Worm (Caenorhabditis elegans) whole organism, L1 larva: ENCODE measurements around the gene ZK381.8.

Experiments used
- C16A3.4 ChIP-seq: fragments of 150-350 bp; optimal IDR thresholded peaks from 2 replicates; lab custom pipeline; 2014; ENCODE audit warnings: missing biosample characterization, missing genetic modification characterization
- F16B12.6 ChIP-seq: fragments of 150-350 bp; optimal IDR thresholded peaks from 2 replicates; lab custom pipeline; 2014; ENCODE audit warnings: missing biosample characterization, missing genetic modification characterization
- alr-1 ChIP-seq: fragments of 200-800 bp; sonication (Bioruptor generic); optimal IDR thresholded peaks from 2 replicates; lab custom pipeline; 2018; ENCODE audit warnings: borderline replicate concordance, mild to moderate bottlenecking, missing genetic modification characterization, missing compliant biosample characterization
- ceh-82 ChIP-seq, 3 experiments: fragments of 150-350 bp in 1 of 3; sonication (generic microtip) in 2 of 3; optimal IDR thresholded peaks; 2 replicates each; lab custom pipeline; 2014 to 2017; ENCODE audit warnings: missing biosample characterization in 3 of 3, missing genetic modification characterization in 3 of 3
- ceh-88 ChIP-seq: fragments of 200-800 bp; sonication (Bioruptor generic); IDR thresholded peaks from 2 replicates; pipeline ENCODE4 v1.3.6; 2022; ENCODE audit warnings: missing genetic modification characterization, missing compliant biosample characterization
- ces-1 ChIP-seq: fragments of 150-350 bp; optimal IDR thresholded peaks from 2 replicates; lab custom pipeline; 2014; ENCODE audit warnings: missing biosample characterization, missing genetic modification reagents, missing genetic modification characterization
- efl-1 ChIP-seq, 4 experiments: fragments of 150-350 bp; optimal IDR thresholded peaks in 3 of 4; peaks in 1 of 4; 1 replicate in 1 of 4; 2 replicates in 3 of 4; lab custom pipeline; 2014; ENCODE audit warnings: missing biosample characterization in 2 of 4, missing genetic modification characterization in 2 of 4, missing genetic modification reagents in 2 of 4
- egl-13 ChIP-seq: sonication (generic microtip); optimal IDR thresholded peaks from 2 replicates; lab custom pipeline; 2016; ENCODE audit warnings: missing genotype, missing genetic modification reagents, missing genetic modification characterization, missing compliant biosample characterization
- elt-3 ChIP-seq, 6 experiments: fragments of 150-350 bp in 1 of 6; sonication (generic microtip); optimal IDR thresholded peaks; 2 replicates each; lab custom pipeline; 2017 to 2018; ENCODE audit warnings: missing biosample characterization in 6 of 6, missing genetic modification characterization in 6 of 6, inconsistent platforms in 1 of 6
- fkh-10 ChIP-seq: sonication (generic microtip); optimal IDR thresholded peaks from 2 replicates; lab custom pipeline; 2017; ENCODE audit warnings: missing biosample characterization, missing genetic modification reagents, missing genetic modification characterization
- fkh-8 ChIP-seq: sonication (generic microtip); optimal IDR thresholded peaks from 2 replicates; lab custom pipeline; 2016; ENCODE audit warnings: mild to moderate bottlenecking, missing genetic modification characterization, missing compliant biosample characterization
- fos-1 ChIP-seq: fragments of 150-350 bp; optimal IDR thresholded peaks from 2 replicates; lab custom pipeline; 2014; ENCODE audit warnings: missing biosample characterization, missing genetic modification characterization
- grh-1 ChIP-seq: fragments of 200-800 bp; sonication (Bioruptor generic); IDR thresholded peaks from 2 replicates; pipeline ENCODE4 v1.3.6; 2022; ENCODE audit warnings: missing genetic modification reagents, missing genetic modification characterization, missing compliant biosample characterization
- hlh-17 ChIP-seq: fragments of 200-800 bp; sonication (Bioruptor generic); optimal IDR thresholded peaks from 2 replicates; lab custom pipeline; 2018; ENCODE audit warnings: missing genetic modification characterization, mild to moderate bottlenecking, missing compliant biosample characterization, moderate library complexity, borderline replicate concordance
- hpl-2 ChIP-seq: fragments of 150-350 bp; optimal IDR thresholded peaks from 2 replicates; lab custom pipeline; 2014; ENCODE audit warnings: missing biosample characterization, missing genetic modification reagents, missing genetic modification characterization
- irx-1 ChIP-seq: sonication (generic microtip); optimal IDR thresholded peaks from 2 replicates; lab custom pipeline; 2016; ENCODE audit warnings: missing genetic modification characterization, missing compliant biosample characterization
- isw-1 ChIP-seq: fragments of 200-800 bp; sonication (Bioruptor generic); IDR thresholded peaks from 2 replicates; pipeline ENCODE4 v1.3.6; 2022; ENCODE audit warnings: missing genetic modification characterization, missing compliant biosample characterization
- jun-1 ChIP-seq: fragments of 150-350 bp; optimal IDR thresholded peaks from 2 replicates; lab custom pipeline; 2014; ENCODE audit warnings: missing biosample characterization, missing genetic modification reagents, missing genetic modification characterization
- lin-13 ChIP-seq: fragments of 150-350 bp; optimal IDR thresholded peaks from 2 replicates; lab custom pipeline; 2014; ENCODE audit warnings: missing biosample characterization, missing genetic modification reagents, missing genetic modification characterization
- lin-14 ChIP-seq: fragments of 200-800 bp; sonication (Bioruptor generic); optimal IDR thresholded peaks from 2 replicates; lab custom pipeline; 2018; ENCODE audit warnings: mild to moderate bottlenecking, missing genetic modification characterization, moderate library complexity, missing compliant biosample characterization
- lin-15B ChIP-seq: fragments of 150-350 bp; sonication (generic microtip); optimal IDR thresholded peaks from 3 replicates; lab custom pipeline; 2014; ENCODE audit warnings: missing biosample characterization, missing genetic modification characterization
- lin-35 ChIP-seq, 2 experiments: fragments of 150-350 bp; optimal IDR thresholded peaks; 2 replicates each; lab custom pipeline; 2014; ENCODE audit warnings: missing biosample characterization in 2 of 2, missing genetic modification characterization in 2 of 2, missing genetic modification reagents in 2 of 2
- lir-3 ChIP-seq: sonication (generic microtip); optimal IDR thresholded peaks from 2 replicates; lab custom pipeline; 2016; ENCODE audit warnings: mild to moderate bottlenecking, missing genetic modification characterization, moderate library complexity, missing compliant biosample characterization; ENCODE audit not compliant: poor library complexity
- lsy-2 ChIP-seq, 2 experiments: fragments of 150-350 bp; optimal IDR thresholded peaks; 2 replicates each; lab custom pipeline; 2014; ENCODE audit warnings: missing biosample characterization in 2 of 2, missing genetic modification characterization in 2 of 2
- mdl-1 ChIP-seq, 2 experiments: fragments of 150-350 bp; optimal IDR thresholded peaks; 2 replicates each; lab custom pipeline; 2014 to 2017; ENCODE audit warnings: missing biosample characterization in 2 of 2, missing genetic modification characterization in 2 of 2, inconsistent platforms in 1 of 2
- mep-1 ChIP-seq: fragments of 150-350 bp; optimal IDR thresholded peaks from 2 replicates; lab custom pipeline; 2014; ENCODE audit warnings: missing biosample characterization, missing genetic modification characterization
- nhr-19 ChIP-seq: fragments of 200-800 bp; sonication (Bioruptor generic); conservative IDR thresholded peaks from 2 replicates; pipeline ENCODE4 v1.3.6; 2022; ENCODE audit warnings: missing genetic modification characterization, missing compliant biosample characterization
- nhr-20 ChIP-seq: sonication (generic microtip); optimal IDR thresholded peaks from 2 replicates; lab custom pipeline; 2016; ENCODE audit warnings: mild to moderate bottlenecking, missing genetic modification characterization, missing compliant biosample characterization
- nhr-237 ChIP-seq: fragments of 150-350 bp; optimal IDR thresholded peaks from 2 replicates; lab custom pipeline; 2014; ENCODE audit warnings: missing biosample characterization, missing genetic modification characterization
- nhr-28 ChIP-seq: fragments of 150-350 bp; optimal IDR thresholded peaks from 2 replicates; lab custom pipeline; 2014; ENCODE audit warnings: missing biosample characterization, missing genetic modification characterization
- nhr-47 ChIP-seq: sonication (generic microtip); optimal IDR thresholded peaks from 2 replicates; lab custom pipeline; 2016; ENCODE audit warnings: mild to moderate bottlenecking, missing genetic modification characterization, moderate library complexity, missing compliant biosample characterization
- nhr-77 ChIP-seq: fragments of 150-350 bp; optimal IDR thresholded peaks from 2 replicates; lab custom pipeline; 2014; ENCODE audit warnings: missing biosample characterization, missing genetic modification characterization
- nhr-85 ChIP-seq: sonication (generic microtip); peaks from one replicate; lab custom pipeline; 2016; ENCODE audit warnings: missing genetic modification characterization, inconsistent platforms, missing compliant biosample characterization
- nhr-90 ChIP-seq: sonication (generic microtip); optimal IDR thresholded peaks from 2 replicates; lab custom pipeline; 2016; ENCODE audit warnings: mild to moderate bottlenecking, missing genetic modification characterization, missing compliant biosample characterization; ENCODE audit not compliant: poor library complexity
- pqm-1 ChIP-seq: sonication (generic microtip); optimal IDR thresholded peaks from 3 replicates; lab custom pipeline; 2017; ENCODE audit warnings: missing biosample characterization, missing genetic modification characterization
- skn-1 ChIP-seq: fragments of 150-350 bp; optimal IDR thresholded peaks from 2 replicates; lab custom pipeline; 2014; ENCODE audit warnings: missing biosample characterization, missing genetic modification characterization
- snu-23 ChIP-seq: sonication (generic microtip); optimal IDR thresholded peaks from 2 replicates; lab custom pipeline; 2016; ENCODE audit warnings: missing genetic modification characterization, missing compliant biosample characterization
- sup-37 ChIP-seq: fragments of 200-800 bp; sonication (Bioruptor generic); optimal IDR thresholded peaks from 2 replicates; lab custom pipeline; 2018; ENCODE audit warnings: mild to moderate bottlenecking, missing genetic modification characterization, missing compliant biosample characterization
- tbx-2 ChIP-seq: sonication (generic microtip); optimal IDR thresholded peaks from 2 replicates; lab custom pipeline; 2016; ENCODE audit warnings: missing genetic modification characterization, missing compliant biosample characterization
- tlp-1 ChIP-seq: fragments of 150-350 bp; optimal IDR thresholded peaks from 2 replicates; lab custom pipeline; 2014; ENCODE audit warnings: missing biosample characterization, missing genetic modification characterization
- unc-30 ChIP-seq: sonication (generic microtip); optimal IDR thresholded peaks from 2 replicates; lab custom pipeline; 2017; ENCODE audit warnings: missing biosample characterization, missing genetic modification characterization
- unc-62 ChIP-seq: fragments of 150-350 bp; optimal IDR thresholded peaks from 2 replicates; lab custom pipeline; 2014; ENCODE audit warnings: missing biosample characterization, missing genetic modification reagents, missing genetic modification characterization
- unc-86 ChIP-seq: sonication (generic microtip); optimal IDR thresholded peaks from 2 replicates; lab custom pipeline; 2016; ENCODE audit warnings: missing genetic modification characterization, missing compliant biosample characterization
- xbp-1 ChIP-seq: sonication (generic microtip); optimal IDR thresholded peaks from 2 replicates; lab custom pipeline; 2016; ENCODE audit warnings: missing genetic modification characterization, missing compliant biosample characterization
- zag-1 ChIP-seq: fragments of 150-350 bp; optimal IDR thresholded peaks from 2 replicates; lab custom pipeline; 2014; ENCODE audit warnings: missing biosample characterization, missing genetic modification characterization

ZK381.8 gene

ce11 chrIV:6970271-6970670, at the start of gene ZK381.8:
Gene ZK381.8, minus strand, starts transcription at chrIV:6970371.
- TF ChIP-seq unc-30 (tag; lab: Kevin White, UChicago), result no peak
- TF ChIP-seq nhr-90 (tag; lab: Kevin White, UChicago), result no peak
- no peak for TF ChIP-seq fkh-8 (tag; lab: Kevin White, UChicago)
- TF ChIP-seq nhr-19 (GFP tag; lab: Robert Waterston, UW), result no peak
- no peak for TF ChIP-seq pqm-1
- no peak for TF ChIP-seq skn-1 (tag; lab: Kevin White, UChicago)
- no peak for TF ChIP-seq mdl-1 (tag; optimal IDR thresholded peaks at IDR 0.05; lab: Kevin White, UChicago)
- TF ChIP-seq egl-13 (tag; lab: Kevin White, UChicago), result no peak
- TF ChIP-seq lir-3 (tag; lab: Kevin White, UChicago), result no peak
- TF ChIP-seq isw-1 (GFP tag; lab: Robert Waterston, UW), result no peak
- TF ChIP-seq nhr-28 (tag; lab: Kevin White, UChicago), result no peak
- TF ChIP-seq ceh-88 (GFP tag; lab: Robert Waterston, UW), result no peak
- TF ChIP-seq lin-35 (GFP tag; optimal IDR thresholded peaks at IDR 0.05; lab: Kevin White, UChicago), result no peak
- no peak for TF ChIP-seq lsy-2 (tag; optimal IDR thresholded peaks at IDR 0.05; lab: Kevin White, UChicago)
- TF ChIP-seq ces-1 (GFP tag; lab: Kevin White, UChicago), result no peak
- no peak for TF ChIP-seq snu-23 (GFP tag; lab: Kevin White, UChicago)
- no peak for TF ChIP-seq mep-1 (tag; lab: Kevin White, UChicago)
- TF ChIP-seq unc-62, result no peak
- no peak for TF ChIP-seq nhr-85 (tag; lab: Kevin White, UChicago)
- TF ChIP-seq, all 84 proteins: peak for 0

ce11 chrIV:7018623-7019022, 48.5 kb upstream of the ZK381.8 start:
- no peak for TF ChIP-seq irx-1 (tag; lab: Kevin White, UChicago)
- TF ChIP-seq pqm-1, result no peak
- TF ChIP-seq nhr-90 (tag; lab: Kevin White, UChicago), result no peak
- no peak for TF ChIP-seq lin-15B (tag; lab: Kevin White, UChicago)
- no peak for TF ChIP-seq tbx-2 (tag; lab: Kevin White, UChicago)
- no peak for TF ChIP-seq nhr-19 (GFP tag; lab: Robert Waterston, UW)
- peak; percentile 94 for TF ChIP-seq fkh-10 (GFP tag; lab: Kevin White, UChicago)
- peak; percentile 36 for TF ChIP-seq lin-14 (GFP tag; lab: Kevin White, UChicago)
- TF ChIP-seq elt-3 (tag; optimal IDR thresholded peaks at IDR 0.05; lab: Kevin White, UChicago), result no peak

- TF ChIP-seq jun-1 (tag; lab: Kevin White, UChicago), result no peak
- TF ChIP-seq tlp-1 (tag; lab: Kevin White, UChicago), result no peak
- no peak for TF ChIP-seq grh-1 (GFP tag; lab: Robert Waterston, UW)
- no peak for TF ChIP-seq skn-1 (tag; lab: Kevin White, UChicago)
- no peak for TF ChIP-seq fos-1 (tag; lab: Kevin White, UChicago)
- TF ChIP-seq mep-1 (tag; lab: Kevin White, UChicago), result no peak
- TF ChIP-seq zag-1 (tag; lab: Kevin White, UChicago), result no peak
- TF ChIP-seq unc-30 (tag; lab: Kevin White, UChicago), result no peak
- no peak for TF ChIP-seq lir-3 (tag; lab: Kevin White, UChicago)
- TF ChIP-seq F16B12.6 (tag; lab: Kevin White, UChicago), result no peak
- no peak for TF ChIP-seq alr-1 (tag; lab: Kevin White, UChicago)
- TF ChIP-seq hpl-2 (GFP tag; lab: Kevin White, UChicago), result no peak
Measured at ce11 chrIV:7017123-7017674, 47.0 kb upstream of the ZK381.8 start, which contains the start of gene gldi-4. Gene gldi-4, plus strand, starts transcription at chrIV:7017624.

- TF ChIP-seq nhr-237 (tag; lab: Kevin White, UChicago) (no peak), C16A3.4 (tag; lab: Kevin White, UChicago) (peak; percentile 9), isw-1 (GFP tag; lab: Robert Waterston, UW) (peak; percentile 25; the same call in 1 of the 2 replicates), nhr-77 (tag; lab: Kevin White, UChicago) (no peak), skn-1 (tag; lab: Kevin White, UChicago) (peak; percentile 44), nhr-20 (tag; lab: Kevin White, UChicago) (peak; percentile 42), irx-1 (tag; lab: Kevin White, UChicago) (peak; percentile 44), mep-1 (tag; lab: Kevin White, UChicago) (peak; percentile 67), efl-1 (optimal IDR thresholded peaks at IDR 0.05; lab: Kevin White, UChicago) (peak; percentile 52 to 55), efl-1 (GFP tag; optimal IDR thresholded peaks at IDR 0.05 in 1 of 2; lab: Kevin White, UChicago) (peak; percentile 13 to 75), ceh-82 (tag; optimal IDR thresholded peaks at IDR 0.05; lab: Kevin White, UChicago) (peak in 1 of 3 experiments; percentile 29), unc-86 (tag; lab: Kevin White, UChicago) (peak; percentile 50), hlh-17 (GFP tag; lab: Kevin White, UChicago) (no peak), sup-37 (GFP tag; lab: Kevin White, UChicago) (no peak), nhr-47 (tag; lab: Kevin White, UChicago) (peak; percentile 65), xbp-1 (tag; lab: Kevin White, UChicago) (peak; percentile 0), lin-13 (GFP tag; lab: Kevin White, UChicago) (peak; percentile 40)
Measured at ce11 chrIV:7016502-7016901, 46.3 kb upstream of the ZK381.8 start.
